Fruit fly (Drosophila melanogaster) whole organism, adult: ENCODE data around the gene CG10237.

ENCODE experiments used
- CG11617 ChIP-seq: fragments of 200-800 bp; sonication (Bioruptor generic); optimal IDR thresholded peaks from 2 replicates; lab custom pipeline; 2017; ENCODE audit warnings: mild to moderate bottlenecking, missing biosample characterization, missing genetic modification reagents, missing genetic modification characterization
- Crg-1 ChIP-seq: fragments of 200-800 bp; sonication (Bioruptor generic); optimal IDR thresholded peaks from 2 replicates; lab custom pipeline; 2016; ENCODE audit warnings: missing biosample characterization, missing genetic modification characterization
- Mnt ChIP-seq: fragments of 200-800 bp; sonication (Bioruptor generic); optimal IDR thresholded peaks from 2 replicates; lab custom pipeline; 2016; ENCODE audit warnings: missing biosample characterization, mild to moderate bottlenecking, missing genetic modification characterization
- bab1 ChIP-seq: fragments of 200-800 bp; sonication (Bioruptor generic); optimal IDR thresholded peaks from 3 replicates; lab custom pipeline; 2019; ENCODE audit warnings: missing biosample characterization, mild to moderate bottlenecking, missing genetic modification characterization, moderate library complexity
- cic ChIP-seq: fragments of 200-800 bp; sonication (Bioruptor generic); optimal IDR thresholded peaks from 2 replicates; lab custom pipeline; 2017; ENCODE audit warnings: missing biosample characterization, mild to moderate bottlenecking, missing genetic modification characterization, moderate library complexity
- kay ChIP-seq: fragments of 200-800 bp; sonication (Bioruptor generic); peaks from one replicate; lab custom pipeline; 2016; ENCODE audit warnings: missing biosample characterization, missing genetic modification characterization, borderline replicate concordance
- ovo ChIP-seq: fragments of 200-800 bp; sonication (Bioruptor generic); optimal IDR thresholded peaks from 2 replicates; lab custom pipeline; 2016; ENCODE audit warnings: missing biosample characterization, missing genetic modification characterization

- TF ChIP-seq kay, result no peak
- no peak for TF ChIP-seq cic
- no peak for TF ChIP-seq Mnt (GFP tag; lab: Kevin White, UChicago)
- TF ChIP-seq Crg-1 (GFP tag; lab: Kevin White, UChicago), result no peak
- TF ChIP-seq CG11617 (GFP tag; lab: Kevin White, UChicago), result no peak
- no peak for TF ChIP-seq bab1
- TF ChIP-seq ovo (GFP tag; lab: Kevin White, UChicago), result no peak
Observed at dm6 chr2L:19479249-19479984, 36.9 kb upstream of the CG10237 start.
